Fruit fly (Drosophila melanogaster) whole organism, embryonic: ENCODE results near the gene Fas1.

Source experiments
- CG11560 ChIP-seq: fragments of 200-800 bp; sonication (Bioruptor generic); IDR thresholded peaks from 3 replicates; pipeline ENCODE4 v1.3.6; 2022; ENCODE audit warnings: missing biosample characterization, missing genetic modification characterization
- CG11723 ChIP-seq: fragments of 200-800 bp; sonication (Bioruptor generic); optimal IDR thresholded peaks from 2 replicates; lab custom pipeline; 2017; ENCODE audit warnings: missing biosample characterization, mild to moderate bottlenecking, missing genetic modification characterization
- CG12071 ChIP-seq: fragments of 200-800 bp; sonication (Bioruptor generic); optimal IDR thresholded peaks from 3 replicates; lab custom pipeline; 2018; ENCODE audit warnings: missing biosample characterization, mild to moderate bottlenecking, missing genetic modification characterization
- CG13287 ChIP-seq: fragments of 200-800 bp; sonication (Bioruptor generic); IDR thresholded peaks from 2 replicates; pipeline ENCODE4 v1.3.6; 2022; ENCODE audit warnings: missing biosample characterization, missing genetic modification characterization; ENCODE audit not compliant: partially characterized antibody
- CG15696 ChIP-seq: fragments of 200-800 bp; sonication (Bioruptor generic); optimal IDR thresholded peaks from 2 replicates; lab custom pipeline; 2019; ENCODE audit warnings: missing biosample characterization, mild to moderate bottlenecking, missing genetic modification characterization, moderate library complexity
- CG17361 ChIP-seq: fragments of 200-800 bp; sonication (Bioruptor generic); IDR thresholded peaks from 3 replicates; pipeline ENCODE4 v1.3.6; 2022; ENCODE audit warnings: missing biosample characterization, missing genetic modification characterization
- CG17829 ChIP-seq: fragments of 200-800 bp; optimal IDR thresholded peaks from 2 replicates; lab custom pipeline; 2019; ENCODE audit warnings: missing biosample characterization, mild to moderate bottlenecking, missing genetic modification characterization, moderate library complexity
- CG2129 ChIP-seq: fragments of 200-800 bp; sonication (Bioruptor generic); IDR thresholded peaks from 2 replicates; pipeline ENCODE4 v1.3.6; 2022; ENCODE audit warnings: missing biosample characterization, missing genetic modification characterization; ENCODE audit not compliant: partially characterized antibody
- CG30020 ChIP-seq: fragments of 200-800 bp; optimal IDR thresholded peaks from 2 replicates; lab custom pipeline; 2019; ENCODE audit warnings: missing biosample characterization, mild to moderate bottlenecking, missing genetic modification characterization, moderate library complexity
- CG32772 ChIP-seq: fragments of 200-800 bp; sonication (Bioruptor generic); IDR thresholded peaks from 2 replicates; pipeline ENCODE4 v1.3.6; 2022; ENCODE audit warnings: missing biosample characterization, missing genetic modification characterization
- CG34422 ChIP-seq: fragments of 200-800 bp; sonication (Bioruptor generic); IDR thresholded peaks from 3 replicates; pipeline ENCODE4 v1.3.6; 2022; ENCODE audit warnings: missing biosample characterization, missing genetic modification characterization
- CG3726 ChIP-seq: fragments of 200-800 bp; sonication (Bioruptor generic); IDR thresholded peaks from 3 replicates; pipeline ENCODE4, ENCODE4 v1.3.6; 2022; ENCODE audit warnings: missing biosample characterization, missing genetic modification characterization
- CG6175 ChIP-seq: fragments of 200-800 bp; sonication (Bioruptor generic); IDR thresholded peaks from 3 replicates; pipeline ENCODE4 v1.3.6; 2022; ENCODE audit warnings: missing biosample characterization, missing genetic modification characterization
- CG7357 ChIP-seq: fragments of 200-800 bp; sonication (Bioruptor generic); IDR thresholded peaks from 3 replicates; pipeline ENCODE4 v1.3.6; 2022; ENCODE audit warnings: missing biosample characterization, missing genetic modification characterization
- CG7963 ChIP-seq: fragments of 200-800 bp; sonication (Bioruptor generic); IDR thresholded peaks from 3 replicates; pipeline ENCODE4 v1.3.6; 2022; ENCODE audit warnings: missing biosample characterization, missing genetic modification characterization; ENCODE audit not compliant: partially characterized antibody
- CG9797 ChIP-seq: fragments of 200-800 bp; sonication (Bioruptor generic); optimal IDR thresholded peaks from 3 replicates; lab custom pipeline; 2018; ENCODE audit warnings: missing biosample characterization, mild to moderate bottlenecking, missing genetic modification characterization
- CG9932 ChIP-seq: fragments of 200-800 bp; sonication (Bioruptor generic); IDR thresholded peaks from 2 replicates; pipeline ENCODE4 v1.3.6; 2022; ENCODE audit warnings: missing biosample characterization, missing genetic modification characterization
- Deaf1 ChIP-seq: fragments of 200-800 bp; optimal IDR thresholded peaks from 3 replicates; lab custom pipeline; 2019; ENCODE audit warnings: missing biosample characterization, mild to moderate bottlenecking, missing genetic modification characterization, moderate library complexity
- Doc3 ChIP-seq: fragments of 200-800 bp; sonication (Bioruptor generic); IDR thresholded peaks from 3 replicates; pipeline ENCODE4 v1.3.6; 2022; ENCODE audit warnings: missing biosample characterization, missing genetic modification characterization; ENCODE audit not compliant: partially characterized antibody
- E2f1 ChIP-seq: fragments of 200-800 bp; sonication (Bioruptor generic); IDR thresholded peaks from 2 replicates; pipeline ENCODE4 v1.3.6; 2022; ENCODE audit warnings: missing biosample characterization, missing genetic modification characterization
- Eip74EF ChIP-seq, 2 experiments: fragments of 200-800 bp in 1 of 2; fragments of >200 bp in 1 of 2; sonication (Bioruptor generic) in 1 of 2; optimal IDR thresholded peaks; 2 replicates each; lab custom pipeline; 2017 to 2019; ENCODE audit warnings: missing biosample characterization in 2 of 2, missing genetic modification characterization in 2 of 2, mild to moderate bottlenecking in 1 of 2, moderate library complexity in 1 of 2
- Gsc ChIP-seq: fragments of 200-800 bp; sonication (Bioruptor generic); IDR thresholded peaks from 2 replicates; pipeline ENCODE4 v1.3.6; 2022; ENCODE audit warnings: missing biosample characterization, missing genetic modification characterization
- HLH3B ChIP-seq: fragments of 200-800 bp; sonication (Bioruptor generic); IDR thresholded peaks from 2 replicates; pipeline ENCODE4 v1.3.6; 2022; ENCODE audit warnings: missing biosample characterization, missing genetic modification characterization
- Myb ChIP-seq: fragments of 200-800 bp; sonication (Bioruptor generic); optimal IDR thresholded peaks from 2 replicates; lab custom pipeline; 2016; ENCODE audit warnings: missing biosample characterization, missing genetic modification characterization
- Oaz ChIP-seq: fragments of 200-800 bp; sonication (Bioruptor generic); IDR thresholded peaks from 2 replicates; pipeline ENCODE4 v1.3.6; 2022; ENCODE audit warnings: missing biosample characterization, missing genetic modification characterization
- Opbp ChIP-seq: fragments of 200-800 bp; sonication (Bioruptor generic); IDR thresholded peaks from 3 replicates; pipeline ENCODE4 v1.3.6; 2022; ENCODE audit warnings: missing biosample characterization, missing genetic modification characterization; ENCODE audit not compliant: partially characterized antibody
- Ptx1 ChIP-seq: fragments of 200-800 bp; sonication (Bioruptor generic); IDR thresholded peaks from 2 replicates; pipeline ENCODE4 v1.3.6; 2022; ENCODE audit warnings: missing biosample characterization, missing genetic modification characterization
- Scr ChIP-seq: fragments of 200-800 bp; sonication (Bioruptor generic); IDR thresholded peaks from 2 replicates; pipeline ENCODE4 v1.3.6; 2022; ENCODE audit warnings: missing biosample characterization, missing genetic modification characterization; ENCODE audit not compliant: partially characterized antibody
- Sox100B ChIP-seq: fragments of 200-800 bp; sonication (Bioruptor generic); optimal IDR thresholded peaks from 3 replicates; lab custom pipeline; 2018; ENCODE audit warnings: missing biosample characterization, mild to moderate bottlenecking, missing genetic modification characterization
- Sox102F ChIP-seq: fragments of 200-800 bp; sonication (Bioruptor generic); optimal IDR thresholded peaks from 2 replicates; lab custom pipeline; 2018; ENCODE audit warnings: missing biosample characterization, mild to moderate bottlenecking, missing genetic modification characterization, moderate library complexity
- Stat92E ChIP-seq, 3 experiments: fragments of >200 bp in 2 of 3; fragments of 200-800 bp in 1 of 3; sonication (Bioruptor generic) in 1 of 3; optimal IDR thresholded peaks; 2 replicates each; lab custom pipeline; 2017 to 2019; ENCODE audit warnings: missing biosample characterization in 3 of 3, missing genetic modification characterization in 3 of 3, mild to moderate bottlenecking in 1 of 3, moderate library complexity in 1 of 3
- Trl ChIP-seq, 3 experiments: fragments of >200 bp in 2 of 3; fragments of 200-800 bp in 1 of 3; sonication (Bioruptor generic) in 1 of 3; optimal IDR thresholded peaks; 2 replicates in 1 of 3; 3 replicates in 2 of 3; lab custom pipeline; 2016 to 2017; ENCODE audit warnings: missing biosample characterization in 1 of 3, missing genetic modification characterization in 1 of 3
- ac ChIP-seq: fragments of 200-800 bp; sonication (Bioruptor generic); optimal IDR thresholded peaks from 3 replicates; lab custom pipeline; 2017; ENCODE audit warnings: missing biosample characterization, mild to moderate bottlenecking, missing genetic modification characterization
- ash1 ChIP-seq: fragments of 200-800 bp; sonication (Bioruptor generic); optimal IDR thresholded peaks from 2 replicates; lab custom pipeline; 2018; ENCODE audit warnings: missing biosample characterization, mild to moderate bottlenecking, missing genetic modification characterization
- crp ChIP-seq, 2 experiments: fragments of 200-800 bp; sonication (Bioruptor generic); optimal IDR thresholded peaks; 2 replicates in 1 of 2; 3 replicates in 1 of 2; lab custom pipeline; 2017; ENCODE audit warnings: missing biosample characterization in 2 of 2, missing genetic modification characterization in 2 of 2, mild to moderate bottlenecking in 1 of 2, moderate library complexity in 1 of 2
- dati ChIP-seq: fragments of 200-800 bp; sonication (Bioruptor generic); IDR thresholded peaks from 2 replicates; pipeline ENCODE4 v1.3.6; 2022; ENCODE audit warnings: missing biosample characterization, missing genetic modification characterization
- dimm ChIP-seq: fragments of 200-800 bp; sonication (Bioruptor generic); IDR thresholded peaks from 2 replicates; pipeline ENCODE4 v1.3.6; 2022; ENCODE audit warnings: missing biosample characterization, missing genetic modification characterization
- emc ChIP-seq: fragments of 200-800 bp; sonication (Bioruptor generic); optimal IDR thresholded peaks from 2 replicates; lab custom pipeline; 2016; ENCODE audit warnings: missing biosample characterization, missing genetic modification characterization
- gcm2 ChIP-seq: fragments of 200-800 bp; sonication (Bioruptor generic); optimal IDR thresholded peaks from 2 replicates; lab custom pipeline; 2016; ENCODE audit warnings: missing biosample characterization, missing genetic modification characterization
- hkb ChIP-seq, 2 experiments: fragments of 200-800 bp in 1 of 2; fragments of >200 bp in 1 of 2; sonication (Bioruptor generic) in 1 of 2; IDR thresholded peaks in 1 of 2; optimal IDR thresholded peaks in 1 of 2; 2 replicates each; pipeline versions ENCODE4 v1.3.6 to Lab custom; 2017 to 2022; ENCODE audit warnings: missing biosample characterization in 1 of 2, missing genetic modification characterization in 1 of 2
- hth ChIP-seq: fragments of >200 bp; optimal IDR thresholded peaks from 2 replicates; lab custom pipeline; 2017; ENCODE audit warnings: inconsistent platforms
- jing ChIP-seq: fragments of 200-800 bp; sonication (Bioruptor generic); optimal IDR thresholded peaks from 2 replicates; lab custom pipeline; 2018; ENCODE audit warnings: missing biosample characterization, mild to moderate bottlenecking, missing genetic modification characterization
- pan ChIP-seq, 4 experiments: fragments of >200 bp in 3 of 4; fragments of 200-800 bp in 1 of 4; sonication (Bioruptor generic) in 1 of 4; optimal IDR thresholded peaks in 3 of 4; IDR thresholded peaks in 1 of 4; 2 replicates each; pipeline versions ENCODE4 v1.3.6 to Lab custom; 2017 to 2022; ENCODE audit warnings: missing biosample characterization in 2 of 4, missing genetic modification characterization in 2 of 4, mixed read lengths in 1 of 4
- pzg ChIP-seq: fragments of 200-800 bp; sonication (Bioruptor generic); optimal IDR thresholded peaks from 3 replicates; lab custom pipeline; 2018; ENCODE audit warnings: missing biosample characterization, mild to moderate bottlenecking, missing genetic modification characterization, moderate library complexity
- sr ChIP-seq: fragments of 200-800 bp; sonication (Bioruptor generic); IDR thresholded peaks from 3 replicates; pipeline ENCODE4 v1.3.6; 2022; ENCODE audit warnings: missing biosample characterization, missing genetic modification characterization
- tap ChIP-seq: fragments of 200-800 bp; optimal IDR thresholded peaks from 3 replicates; lab custom pipeline; 2019; ENCODE audit warnings: missing biosample characterization, mild to moderate bottlenecking, missing genetic modification characterization, moderate library complexity
- zen ChIP-seq: fragments of 200-800 bp; sonication (Bioruptor generic); optimal IDR thresholded peaks from 3 replicates; lab custom pipeline; 2018; ENCODE audit warnings: missing biosample characterization, mild to moderate bottlenecking, missing genetic modification characterization, moderate library complexity

Gene Fas1

dm6 chr3R:16624750-16625549 lies at the start of gene Fas1 (continued):
- TF ChIP-seq Stat92E (GFP tag; optimal IDR thresholded peaks at IDR 0.05; lab: Kevin White, UChicago) (peak in 1 of 3 experiments; percentile 95), Gsc (GFP tag; lab: Robert Waterston, UW) (no peak), CG11723 (no peak), CG13287 (GFP tag; lab: Robert Waterston, UW) (peak; percentile 71), CG9932 (GFP tag; lab: Robert Waterston, UW) (peak; percentile 29; the same call in 1 of the 2 replicates), CG34422 (GFP tag; lab: Robert Waterston, UW) (no peak), crp (GFP tag; optimal IDR thresholded peaks at IDR 0.05; lab: Kevin White, UChicago) (no peak), pan (optimal IDR thresholded peaks at IDR 0.05; lab: Kevin White, UChicago) (no peak), pan (GFP tag; optimal IDR thresholded peaks at IDR 0.05 in 1 of 2, IDR thresholded peaks at IDR 0.05 in 1 of 2) (no peak), Trl (optimal IDR thresholded peaks at IDR 0.05; lab: Kevin White, UChicago) (no peak), Trl (GFP tag; optimal IDR thresholded peaks at IDR 0.05; lab: Kevin White, UChicago) (no peak), E2f1 (GFP tag; lab: Robert Waterston, UW) (no peak), gcm2 (GFP tag; lab: Kevin White, UChicago) (no peak), Scr (GFP tag; lab: Robert Waterston, UW) (peak; percentile 71), tap (tag; lab: Kevin White, UChicago) (no peak), Ptx1 (GFP tag; lab: Robert Waterston, UW) (no peak), CG9797 (GFP tag; lab: Kevin White, UChicago) (peak; percentile 34), CG17829 (peak; percentile 8), CG2129 (GFP tag; lab: Robert Waterston, UW) (peak; percentile 49), Eip74EF (GFP tag; optimal IDR thresholded peaks at IDR 0.05; lab: Kevin White, UChicago) (no peak), CG15696 (tag; lab: Kevin White, UChicago) (no peak), Sox102F (no peak), CG7963 (GFP tag; lab: Robert Waterston, UW) (peak; percentile 70), hkb (optimal IDR thresholded peaks at IDR 0.05; lab: Kevin White, UChicago) (no peak), hkb (GFP tag; IDR thresholded peaks at IDR 0.05; lab: Robert Waterston, UW) (peak; percentile 20; the same call in 1 of the 2 replicates), Deaf1 (tag; lab: Kevin White, UChicago) (peak; percentile 70), sr (0 out of 3 replicates have a peak, but pooled peaks have one; percentile 4), zen (tag; lab: Kevin White, UChicago) (peak; percentile 22), CG30020 (tag; lab: Kevin White, UChicago) (peak; percentile 6), Oaz (GFP tag; lab: Robert Waterston, UW) (no peak), hth (lab: Kevin White, UChicago) (no peak), CG32772 (no peak), ac (no peak), Opbp (GFP tag; lab: Robert Waterston, UW) (peak; percentile 71), CG11560 (no peak), HLH3B (no peak), emc (GFP tag; lab: Kevin White, UChicago) (no peak), CG17361 (GFP tag; lab: Robert Waterston, UW) (no peak), Doc3 (GFP tag; lab: Robert Waterston, UW) (peak; percentile 62), CG6175 (GFP tag; lab: Robert Waterston, UW) (no peak), Myb (peak; percentile 58), Sox100B (GFP tag; lab: Kevin White, UChicago) (no peak), CG12071 (GFP tag; lab: Kevin White, UChicago) (no peak), dimm (GFP tag; lab: Robert Waterston, UW) (no peak), pzg (GFP tag; lab: Kevin White, UChicago) (peak; percentile 39), ash1 (GFP tag; lab: Kevin White, UChicago) (no peak), CG7357 (GFP tag; lab: Robert Waterston, UW) (no peak), jing (no peak), CG3726 (GFP tag; lab: Robert Waterston, UW) (no peak), dati (GFP tag; lab: Robert Waterston, UW) (no peak)
